Fruit fly (Drosophila melanogaster) whole organism, embryonic: Measurements from ENCODE around the gene Rpn1.

Experiments used
- Antp ChIP-seq: fragments of 200-800 bp; sonication (Bioruptor generic); optimal IDR thresholded peaks from 3 replicates; lab custom pipeline; 2016; ENCODE audit warnings: missing biosample characterization, missing genetic modification characterization
- Atf3 ChIP-seq: fragments of 200-800 bp; sonication (Bioruptor generic); optimal IDR thresholded peaks from 3 replicates; lab custom pipeline; 2016; ENCODE audit warnings: missing biosample characterization, missing genetic modification characterization
- Atf6 ChIP-seq: fragments of 200-800 bp; sonication (Bioruptor generic); IDR thresholded peaks from 2 replicates; pipeline ENCODE4 v1.3.6; 2022; ENCODE audit warnings: missing biosample characterization, missing genetic modification characterization
- B-H2 ChIP-seq: fragments of 200-800 bp; sonication (Bioruptor generic); optimal IDR thresholded peaks from 2 replicates; lab custom pipeline; 2018; ENCODE audit warnings: missing biosample characterization, mild to moderate bottlenecking, missing genetic modification characterization
- CG10209 ChIP-seq: fragments of 200-800 bp; sonication (Bioruptor generic); optimal IDR thresholded peaks from 3 replicates; lab custom pipeline; 2017; ENCODE audit warnings: missing biosample characterization, mild to moderate bottlenecking, missing genetic modification characterization, missing genetic modification reagents
- CG10979 ChIP-seq: fragments of 200-800 bp; sonication (Bioruptor generic); optimal IDR thresholded peaks from 2 replicates; lab custom pipeline; 2018; ENCODE audit warnings: missing biosample characterization, mild to moderate bottlenecking, missing genetic modification characterization, moderate library complexity
- CG11085 ChIP-seq: fragments of 200-800 bp; sonication (Bioruptor generic); IDR thresholded peaks from 2 replicates; pipeline ENCODE4 v1.3.6; 2022; ENCODE audit warnings: missing biosample characterization, missing genetic modification characterization
- CG11504 ChIP-seq: fragments of 200-800 bp; sonication (Bioruptor generic); optimal IDR thresholded peaks from 3 replicates; lab custom pipeline; 2019; ENCODE audit warnings: missing biosample characterization, mild to moderate bottlenecking, missing genetic modification characterization, moderate library complexity
- CG11696 ChIP-seq: fragments of 200-800 bp; sonication (Bioruptor generic); IDR thresholded peaks from 2 replicates; pipeline ENCODE4 v1.3.6; 2022; ENCODE audit warnings: missing biosample characterization, missing genetic modification characterization
- CG11723 ChIP-seq: fragments of 200-800 bp; sonication (Bioruptor generic); optimal IDR thresholded peaks from 2 replicates; lab custom pipeline; 2017; ENCODE audit warnings: missing biosample characterization, mild to moderate bottlenecking, missing genetic modification characterization
- CG12219 ChIP-seq: fragments of 200-800 bp; sonication (Bioruptor generic); optimal IDR thresholded peaks from 3 replicates; lab custom pipeline; 2018; ENCODE audit warnings: missing biosample characterization, mild to moderate bottlenecking, missing genetic modification characterization
- CG14014 ChIP-seq: fragments of 200-800 bp; sonication (Bioruptor generic); IDR thresholded peaks from 2 replicates; pipeline ENCODE4 v1.3.6; 2022; ENCODE audit warnings: missing biosample characterization, missing genetic modification characterization
- CG14441 ChIP-seq: fragments of 200-800 bp; sonication (Bioruptor generic); IDR thresholded peaks from 2 replicates; pipeline ENCODE4 v1.3.6; 2022; ENCODE audit warnings: missing biosample characterization, missing genetic modification characterization
- CG15269 ChIP-seq: fragments of 200-800 bp; sonication (Bioruptor generic); optimal IDR thresholded peaks from 2 replicates; lab custom pipeline; 2018; ENCODE audit warnings: missing biosample characterization, mild to moderate bottlenecking, missing genetic modification characterization, moderate library complexity
- CG1529 ChIP-seq: fragments of 200-800 bp; sonication (Bioruptor generic); optimal IDR thresholded peaks from 3 replicates; lab custom pipeline; 2018; ENCODE audit warnings: missing biosample characterization, missing genetic modification characterization
- CG15514 ChIP-seq: fragments of 200-800 bp; sonication (Bioruptor generic); optimal IDR thresholded peaks from 3 replicates; lab custom pipeline; 2017; ENCODE audit warnings: missing biosample characterization, missing genetic modification characterization, mild to moderate bottlenecking, moderate library complexity, missing genetic modification reagents
- CG16813 ChIP-seq: fragments of 200-800 bp; sonication (Bioruptor generic); IDR thresholded peaks from 3 replicates; pipeline ENCODE4 v1.3.6; 2022; ENCODE audit warnings: missing biosample characterization, missing genetic modification characterization; ENCODE audit not compliant: partially characterized antibody
- CG32532 ChIP-seq: fragments of 200-800 bp; sonication (Bioruptor generic); IDR thresholded peaks from 2 replicates; pipeline ENCODE4 v1.3.6; 2022; ENCODE audit warnings: missing biosample characterization, missing genetic modification characterization
- CG3995 ChIP-seq: fragments of 200-800 bp; sonication (Bioruptor generic); optimal IDR thresholded peaks from 3 replicates; lab custom pipeline; 2016; ENCODE audit warnings: missing biosample characterization, missing genetic modification characterization
- CG6254 ChIP-seq: fragments of 200-800 bp; sonication (Bioruptor generic); optimal IDR thresholded peaks from 3 replicates; lab custom pipeline; 2017; ENCODE audit warnings: mild to moderate bottlenecking, missing biosample characterization, missing genetic modification reagents, missing genetic modification characterization
- CG6689 ChIP-seq: fragments of 200-800 bp; sonication (Bioruptor generic); IDR thresholded peaks from 2 replicates; pipeline ENCODE4 v1.3.6; 2022; ENCODE audit warnings: missing biosample characterization, missing genetic modification characterization
- CG8089 ChIP-seq: fragments of 200-800 bp; sonication (Bioruptor generic); optimal IDR thresholded peaks from 3 replicates; lab custom pipeline; 2016; ENCODE audit warnings: missing biosample characterization, missing genetic modification characterization
- CG9727 ChIP-seq: fragments of 200-800 bp; sonication (Bioruptor generic); optimal IDR thresholded peaks from 3 replicates; lab custom pipeline; 2017; ENCODE audit warnings: missing biosample characterization, mild to moderate bottlenecking, missing genetic modification characterization
- Camta ChIP-seq: fragments of 200-800 bp; sonication (Bioruptor generic); optimal IDR thresholded peaks from 2 replicates; lab custom pipeline; 2016; ENCODE audit warnings: missing biosample characterization, missing genetic modification characterization
- CrebB ChIP-seq: fragments of 200-800 bp; sonication (Bioruptor generic); optimal IDR thresholded peaks from 3 replicates; lab custom pipeline; 2018; ENCODE audit warnings: missing biosample characterization, mild to moderate bottlenecking, missing genetic modification characterization
- D19A ChIP-seq: fragments of 200-800 bp; optimal IDR thresholded peaks from 3 replicates; lab custom pipeline; 2019; ENCODE audit warnings: missing biosample characterization, mild to moderate bottlenecking, missing genetic modification characterization, moderate library complexity
- D19B ChIP-seq: fragments of 200-800 bp; sonication (Bioruptor generic); optimal IDR thresholded peaks from 2 replicates; lab custom pipeline; 2017; ENCODE audit warnings: missing biosample characterization, mild to moderate bottlenecking, missing genetic modification characterization
- Drgx ChIP-seq: fragments of 200-800 bp; sonication (Bioruptor generic); IDR thresholded peaks from 2 replicates; pipeline ENCODE4 v1.3.6; 2022; ENCODE audit warnings: missing biosample characterization, missing genetic modification characterization
- E2f2 ChIP-seq: fragments of 200-800 bp; sonication (Bioruptor generic); IDR thresholded peaks from 2 replicates; pipeline ENCODE4 v1.3.6; 2022; ENCODE audit warnings: missing biosample characterization, missing genetic modification characterization
- Hmx ChIP-seq: fragments of 200-800 bp; sonication (Bioruptor generic); optimal IDR thresholded peaks from 2 replicates; lab custom pipeline; 2016; ENCODE audit warnings: missing biosample characterization, missing genetic modification characterization
- Med ChIP-seq: fragments of 200-800 bp; sonication (Bioruptor generic); peaks from one replicate; lab custom pipeline; 2016; ENCODE audit warnings: missing biosample characterization, missing genetic modification characterization, mild to moderate bottlenecking, inconsistent platforms, moderate library complexity
- Myb ChIP-seq: fragments of 200-800 bp; sonication (Bioruptor generic); optimal IDR thresholded peaks from 2 replicates; lab custom pipeline; 2016; ENCODE audit warnings: missing biosample characterization, missing genetic modification characterization
- Taf1 ChIP-seq: fragments of 200-800 bp; sonication (Bioruptor generic); IDR thresholded peaks from 2 replicates; pipeline ENCODE4 v1.3.6; 2022; ENCODE audit warnings: missing biosample characterization, missing genetic modification characterization
- ap ChIP-seq: fragments of 200-800 bp; sonication (Bioruptor generic); IDR thresholded peaks from 2 replicates; pipeline ENCODE4 v1.3.6; 2022; ENCODE audit warnings: missing biosample characterization, missing genetic modification characterization
- bowl ChIP-seq: fragments of 200-800 bp; sonication (Bioruptor generic); IDR thresholded peaks from 2 replicates; pipeline ENCODE4 v1.3.6; 2022; ENCODE audit warnings: missing biosample characterization, missing genetic modification characterization
- caup ChIP-seq: fragments of 200-800 bp; sonication (Bioruptor generic); optimal IDR thresholded peaks from 3 replicates; lab custom pipeline; 2017; ENCODE audit warnings: missing biosample characterization, mild to moderate bottlenecking, missing genetic modification characterization, moderate library complexity; ENCODE audit not compliant: severe bottlenecking
- chif ChIP-seq, 2 experiments: fragments of 200-800 bp; sonication (Bioruptor generic); optimal IDR thresholded peaks; 3 replicates each; lab custom pipeline; 2016; ENCODE audit warnings: missing biosample characterization in 2 of 2, missing genetic modification characterization in 2 of 2
- corto ChIP-seq: fragments of 200-800 bp; sonication (Bioruptor generic); optimal IDR thresholded peaks from 2 replicates; lab custom pipeline; 2016; ENCODE audit warnings: missing biosample characterization, mild to moderate bottlenecking, missing genetic modification characterization, moderate library complexity
- dmrt99B ChIP-seq: fragments of 200-800 bp; sonication (Bioruptor generic); optimal IDR thresholded peaks from 2 replicates; lab custom pipeline; 2018; ENCODE audit warnings: missing biosample characterization, mild to moderate bottlenecking, missing genetic modification characterization, moderate library complexity
- esg ChIP-seq: fragments of 200-800 bp; sonication (Bioruptor generic); conservative IDR thresholded peaks from 2 replicates; pipeline ENCODE4 v1.3.6; 2022; ENCODE audit warnings: missing biosample characterization, missing genetic modification characterization
- ham ChIP-seq: fragments of 200-800 bp; sonication (Bioruptor generic); IDR thresholded peaks from 2 replicates; pipeline ENCODE4 v1.3.6; 2022; ENCODE audit warnings: missing biosample characterization, missing genetic modification characterization
- lilli ChIP-seq: fragments of 200-800 bp; sonication (Bioruptor generic); optimal IDR thresholded peaks from 3 replicates; lab custom pipeline; 2016; ENCODE audit warnings: missing biosample characterization, missing genetic modification characterization
- mam ChIP-seq: fragments of 200-800 bp; sonication (Bioruptor generic); optimal IDR thresholded peaks from 3 replicates; lab custom pipeline; 2016; ENCODE audit warnings: missing biosample characterization, missing genetic modification characterization
- odd ChIP-seq: fragments of 200-800 bp; sonication (Bioruptor generic); optimal IDR thresholded peaks from 2 replicates; lab custom pipeline; 2017; ENCODE audit warnings: missing biosample characterization, mild to moderate bottlenecking, missing genetic modification characterization
- rib ChIP-seq: fragments of 200-800 bp; sonication (Bioruptor generic); IDR thresholded peaks from 2 replicates; pipeline ENCODE4 v1.3.6; 2022; ENCODE audit warnings: missing biosample characterization, missing genetic modification characterization
- row ChIP-seq: fragments of 200-800 bp; sonication (Bioruptor generic); IDR thresholded peaks from 3 replicates; pipeline ENCODE4 v1.3.6; 2022; ENCODE audit warnings: missing biosample characterization, missing genetic modification characterization
- run ChIP-seq: fragments of 200-800 bp; sonication (Bioruptor generic); optimal IDR thresholded peaks from 3 replicates; lab custom pipeline; 2018; ENCODE audit warnings: missing biosample characterization, mild to moderate bottlenecking, missing genetic modification characterization
- sna ChIP-seq: fragments of 200-800 bp; sonication (Bioruptor generic); IDR thresholded peaks from 2 replicates; pipeline ENCODE4 v1.3.6; 2022; ENCODE audit warnings: missing biosample characterization, missing genetic modification characterization; ENCODE audit not compliant: partially characterized antibody
- sob ChIP-seq: fragments of 200-800 bp; sonication (Bioruptor generic); IDR thresholded peaks from 2 replicates; pipeline ENCODE4 v1.3.6; 2022; ENCODE audit warnings: missing biosample characterization, missing genetic modification characterization
- tin ChIP-seq: fragments of 200-800 bp; sonication (Bioruptor generic); optimal IDR thresholded peaks from 3 replicates; lab custom pipeline; 2016; ENCODE audit warnings: missing biosample characterization, missing genetic modification characterization
- z ChIP-seq: fragments of 200-800 bp; sonication (Bioruptor generic); IDR thresholded peaks from 3 replicates; pipeline ENCODE4 v1.3.6; 2022; ENCODE audit warnings: missing biosample characterization, missing genetic modification characterization
- zen2 ChIP-seq: fragments of 200-800 bp; sonication (Bioruptor generic); IDR thresholded peaks from 3 replicates; pipeline ENCODE4 v1.3.6; 2022; ENCODE audit warnings: missing biosample characterization, missing genetic modification characterization; ENCODE audit not compliant: partially characterized antibody

The Rpn1 gene

DNA sequence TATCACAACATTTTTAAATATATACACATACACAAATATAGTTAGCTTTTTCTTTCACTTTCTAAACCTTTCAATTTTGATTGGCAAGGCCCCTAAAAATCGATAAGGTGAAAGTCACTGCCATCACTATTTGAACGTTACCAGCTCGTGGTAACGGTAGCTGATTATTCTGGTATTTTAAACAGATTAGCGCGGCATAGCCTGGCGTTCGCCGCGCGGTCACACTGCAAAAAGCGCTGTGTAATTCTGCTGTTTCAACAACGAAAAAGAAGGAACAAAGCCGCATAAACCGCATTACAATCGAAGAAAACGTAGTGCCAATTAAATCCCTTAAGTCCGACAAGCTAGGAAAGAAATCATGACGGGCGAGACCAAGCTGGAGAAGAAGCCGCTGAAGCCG, at the start of gene Rpn1 (continued):
- TF ChIP-seq CG16813 (peak; percentile 60; the same call in 2 of the 3 replicates), ap (no peak), z (no peak), CrebB (tag; lab: Kevin White, UChicago) (no peak), CG3995 (GFP tag; lab: Kevin White, UChicago) (peak; percentile 98), sob (GFP tag; lab: Robert Waterston, UW) (0 out of 2 replicates have a peak, but pooled peaks have one; percentile 24), CG10209 (GFP tag; lab: Kevin White, UChicago) (no peak), zen2 (GFP tag; lab: Robert Waterston, UW) (no peak), CG11696 (no peak), CG14014 (GFP tag; lab: Robert Waterston, UW) (no peak), Atf3 (GFP tag; lab: Kevin White, UChicago) (no peak), D19B (GFP tag; lab: Kevin White, UChicago) (no peak), chif (GFP tag; optimal IDR thresholded peaks at IDR 0.05; lab: Kevin White, UChicago) (no peak), rib (GFP tag; lab: Robert Waterston, UW) (no peak), CG11723 (GFP tag; lab: Kevin White, UChicago) (no peak), Taf1 (GFP tag; lab: Robert Waterston, UW) (no peak), corto (GFP tag; lab: Kevin White, UChicago) (no peak), Antp (peak; percentile 35), CG15514 (peak; percentile 76), caup (no peak), lilli (GFP tag; lab: Kevin White, UChicago) (peak; percentile 45), Atf6 (GFP tag; lab: Robert Waterston, UW) (no peak), dmrt99B (tag; lab: Kevin White, UChicago) (no peak), sna (peak; percentile 42; the same call in 1 of the 2 replicates), mam (GFP tag; lab: Kevin White, UChicago) (peak; percentile 39), CG12219 (no peak), Myb (GFP tag; lab: Kevin White, UChicago) (peak; percentile 82), CG6254 (GFP tag; lab: Kevin White, UChicago) (no peak), Drgx (no peak), CG32532 (GFP tag; lab: Robert Waterston, UW) (peak; percentile 22; the same call in 1 of the 2 replicates), odd (GFP tag; lab: Kevin White, UChicago) (no peak), Hmx (GFP tag; lab: Kevin White, UChicago) (no peak), tin (GFP tag; lab: Kevin White, UChicago) (no peak), row (peak; percentile 82), ham (GFP tag; lab: Robert Waterston, UW) (no peak), Med (GFP tag; lab: Kevin White, UChicago) (peak; percentile 81), bowl (GFP tag; lab: Robert Waterston, UW) (no peak), CG11504 (tag; lab: Kevin White, UChicago) (no peak), CG9727 (GFP tag; lab: Kevin White, UChicago) (no peak), B-H2 (GFP tag; lab: Kevin White, UChicago) (no peak), D19A (tag; lab: Kevin White, UChicago) (no peak), E2f2 (peak; percentile 88), CG1529 (no peak), CG14441 (GFP tag; lab: Robert Waterston, UW) (no peak), esg (no peak), CG8089 (GFP tag; lab: Kevin White, UChicago) (no peak), CG15269 (no peak), Camta (no peak), run (tag; lab: Kevin White, UChicago) (no peak), CG11085 (GFP tag; lab: Robert Waterston, UW) (no peak), CG10979 (tag; lab: Kevin White, UChicago) (no peak), CG6689 (GFP tag; lab: Robert Waterston, UW) (no peak)
